In the genomic region with DNA sequence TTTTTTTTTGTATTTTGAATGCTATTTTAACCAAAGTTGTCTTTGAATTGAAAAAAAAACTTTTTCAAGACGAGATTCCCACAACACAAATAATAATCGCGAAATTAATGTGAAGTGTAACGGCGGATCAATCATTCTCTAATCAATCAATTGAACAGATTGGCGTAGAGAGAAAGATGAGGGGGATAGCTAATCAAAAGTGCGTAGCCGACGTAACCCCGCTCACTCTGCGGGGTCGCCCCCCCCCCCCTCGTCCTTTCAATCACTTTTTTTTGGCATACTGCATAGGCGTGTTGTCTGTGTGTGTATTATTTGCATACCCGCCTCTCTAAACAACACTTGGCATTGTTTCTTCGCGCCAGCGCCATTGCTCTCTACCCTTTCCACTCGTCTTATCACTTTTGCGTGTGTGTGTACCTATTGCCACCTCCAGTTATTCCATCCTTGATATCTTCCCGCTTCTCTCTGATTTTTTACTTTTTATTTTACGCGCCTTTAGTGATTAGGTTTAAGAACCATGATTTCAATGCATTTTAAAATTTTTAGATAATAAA, we compare ENCODE assay signal across 5 worm cellular contexts.
A peak's percentile ranks its signal among the peaks of the same experiment; 100 is the strongest.
TF ChIP-seq lines count a peak whose summit lies in the region.

No protein-coding gene starts in this region.

TF ChIP-seq in whole organism, L1 larva, 84 proteins besides CTCF, POLR2A, EP300 and RAD21:
- TF ChIP-seq nhr-19 (GFP tag; conservative IDR thresholded peaks at IDR 0.05; lab: Robert Waterston, UW) (no peak), pqm-1 (tag; optimal IDR thresholded peaks at IDR 0.05; lab: Kevin White, UChicago) (no peak), nhr-20 (tag; optimal IDR thresholded peaks at IDR 0.05; lab: Kevin White, UChicago) (peak; percentile 15), nhr-237 (tag; optimal IDR thresholded peaks at IDR 0.05; lab: Kevin White, UChicago) (no peak), irx-1 (tag; optimal IDR thresholded peaks at IDR 0.05; lab: Kevin White, UChicago) (no peak), grh-1 (GFP tag; IDR thresholded peaks at IDR 0.05; lab: Robert Waterston, UW) (no peak), elt-2 (tag; optimal IDR thresholded peaks at IDR 0.05; lab: Kevin White, UChicago) (peak; percentile 50), xbp-1 (tag; optimal IDR thresholded peaks at IDR 0.05; lab: Kevin White, UChicago) (no peak), hpl-2 (GFP tag; optimal IDR thresholded peaks at IDR 0.05; lab: Kevin White, UChicago) (no peak), snu-23 (GFP tag; optimal IDR thresholded peaks at IDR 0.05; lab: Kevin White, UChicago) (no peak), unc-98 (GFP tag; IDR thresholded peaks at IDR 0.05; lab: Robert Waterston, UW) (no peak), lin-14 (GFP tag; optimal IDR thresholded peaks at IDR 0.05; lab: Kevin White, UChicago) (peak; percentile 40), lin-35 (GFP tag; optimal IDR thresholded peaks at IDR 0.05; lab: Kevin White, UChicago) (peak in 1 of 2 experiments; percentile 26), mdl-1 (tag; optimal IDR thresholded peaks at IDR 0.05; lab: Kevin White, UChicago) (no peak), ztf-11 (tag; optimal IDR thresholded peaks at IDR 0.05; lab: Kevin White, UChicago) (no peak), unc-30 (tag; optimal IDR thresholded peaks at IDR 0.05; lab: Kevin White, UChicago) (no peak), lir-3 (tag; optimal IDR thresholded peaks at IDR 0.05; lab: Kevin White, UChicago; ENCODE audit: poor library complexity) (no peak)
TF ChIP-seq in whole organism, L1 larva: peak in this region for 4.

TF ChIP-seq in whole organism, L3 larva, 47 proteins besides CTCF, POLR2A, EP300 and RAD21 (continues in another document):
- no peak for TF ChIP-seq ceh-82 (tag; optimal IDR thresholded peaks at IDR 0.05; lab: Kevin White, UChicago)
- no peak for TF ChIP-seq fos-1 (tag; optimal IDR thresholded peaks at IDR 0.05; lab: Kevin White, UChicago)
- TF ChIP-seq fkh-10 (GFP tag; optimal IDR thresholded peaks at IDR 0.05; lab: Kevin White, UChicago): no peak
- peak; percentile 59 for TF ChIP-seq elt-2 (tag; optimal IDR thresholded peaks at IDR 0.05; lab: Kevin White, UChicago)
- no peak for TF ChIP-seq elt-3 (tag; optimal IDR thresholded peaks at IDR 0.05; lab: Kevin White, UChicago)
- no peak for TF ChIP-seq snpc-4 (tag; optimal IDR thresholded peaks at IDR 0.05; lab: Kevin White, UChicago)
- no peak for TF ChIP-seq skn-1 (tag; optimal IDR thresholded peaks at IDR 0.05; lab: Kevin White, UChicago)
- TF ChIP-seq nhr-12 (tag; optimal IDR thresholded peaks at IDR 0.05; lab: Kevin White, UChicago): no peak
- TF ChIP-seq pha-4 (tag; optimal IDR thresholded peaks at IDR 0.05; lab: Kevin White, UChicago): peak; percentile 65
- TF ChIP-seq nhr-28 (tag; optimal IDR thresholded peaks at IDR 0.05; lab: Kevin White, UChicago): no peak
- no peak for TF ChIP-seq fkh-2 (tag; optimal IDR thresholded peaks at IDR 0.05; lab: Kevin White, UChicago)
- TF ChIP-seq lsy-12 (tag; optimal IDR thresholded peaks at IDR 0.05; lab: Kevin White, UChicago): no peak
- TF ChIP-seq nfya-1 (tag; optimal IDR thresholded peaks at IDR 0.05; lab: Kevin White, UChicago; ENCODE audit: insufficient read depth): peak; percentile 15
- TF ChIP-seq nhr-43 (tag; optimal IDR thresholded peaks at IDR 0.05; lab: Kevin White, UChicago; ENCODE audit: poor library complexity, severe bottlenecking): no peak
- TF ChIP-seq ZK546.5 (tag; optimal IDR thresholded peaks at IDR 0.05; lab: Kevin White, UChicago): no peak
- TF ChIP-seq nhr-25 (tag; optimal IDR thresholded peaks at IDR 0.05; lab: Kevin White, UChicago): no peak
- no peak for TF ChIP-seq ama-1 (optimal IDR thresholded peaks at IDR 0.05; lab: Kevin White, UChicago)
- peak; percentile 53 for TF ChIP-seq lin-39 (tag; optimal IDR thresholded peaks at IDR 0.05; lab: Kevin White, UChicago)

TF ChIP-seq in whole organism, early embryonic, 17 proteins besides CTCF, POLR2A, EP300 and RAD21:
- TF ChIP-seq ama-1 (optimal IDR thresholded peaks at IDR 0.05; lab: Kevin White, UChicago) (no peak), hmg-4 (GFP tag; optimal IDR thresholded peaks at IDR 0.05; lab: Kevin White, UChicago) (peak; percentile 20)

TF ChIP-seq in whole organism, midembryonic, 9 proteins besides CTCF, POLR2A, EP300 and RAD21:
- 0 out of 2 replicates have a peak, but pooled peaks have one; percentile 43 for TF ChIP-seq tab-1 (GFP tag; IDR thresholded peaks at IDR 0.05; lab: Robert Waterston, UW)
- no peak for TF ChIP-seq med-1 (GFP tag; optimal IDR thresholded peaks at IDR 0.05; lab: Kevin White, UChicago; ENCODE audit: insufficient read depth)
- no peak for TF ChIP-seq ztf-29 (GFP tag; IDR thresholded peaks at IDR 0.05; lab: Robert Waterston, UW)
- TF ChIP-seq ref-1 (GFP tag; conservative IDR thresholded peaks at IDR 0.05; lab: Robert Waterston, UW): no peak

TF ChIP-seq in whole organism, young adult, 124 proteins besides CTCF, POLR2A, EP300 and RAD21:
- TF ChIP-seq nhr-80 (tag; optimal IDR thresholded peaks at IDR 0.05; lab: Kevin White, UChicago): peak; percentile 76
- TF ChIP-seq zfh-2 (GFP tag; conservative IDR thresholded peaks at IDR 0.05; lab: Robert Waterston, UW): 0 out of 2 replicates have a peak, but pooled peaks have one; percentile 25
- TF ChIP-seq let-607 (tag; optimal IDR thresholded peaks at IDR 0.05; lab: Kevin White, UChicago): no peak
- TF ChIP-seq snpc-3.4 (tag; optimal IDR thresholded peaks at IDR 0.05; lab: Kevin White, UChicago): no peak
